Fruit fly (Drosophila melanogaster): ENCODE measurements around the gene Orct.

Orct gene

dm6 chr3R:24263588-24264413 lies 12.3 kb upstream of the Orct start (continued):
- TF ChIP-seq slbo (GFP tag; IDR thresholded peaks at IDR 0.05) (no peak), fu2 (GFP tag; optimal IDR thresholded peaks at IDR 0.05) (no peak), CG2199 (GFP tag; IDR thresholded peaks at IDR 0.05) (no peak), HmgD (GFP tag; optimal IDR thresholded peaks at IDR 0.05) (no peak), CG4820 (GFP tag; optimal IDR thresholded peaks at IDR 0.05) (no peak), tx (GFP tag; optimal IDR thresholded peaks at IDR 0.05) (no peak), stwl (tag; optimal IDR thresholded peaks at IDR 0.05) (no peak), CG12299 (tag; optimal IDR thresholded peaks at IDR 0.05) (no peak), gro (GFP tag; optimal IDR thresholded peaks at IDR 0.05) (no peak), Bdp1 (GFP tag; optimal IDR thresholded peaks at IDR 0.05) (peak; percentile 58), CG30403 (GFP tag; optimal IDR thresholded peaks at IDR 0.05) (no peak), CG32767 (GFP tag; IDR thresholded peaks at IDR 0.05) (no peak), grn (GFP tag; optimal IDR thresholded peaks at IDR 0.05) (no peak), CG32532 (GFP tag; IDR thresholded peaks at IDR 0.05) (no peak), Hr78 (GFP tag; optimal IDR thresholded peaks at IDR 0.05) (no peak), CG17328 (GFP tag; IDR thresholded peaks at IDR 0.05) (no peak), Asciz (GFP tag; optimal IDR thresholded peaks at IDR 0.05) (no peak), ash1 (GFP tag; optimal IDR thresholded peaks at IDR 0.05) (no peak), rib (GFP tag; IDR thresholded peaks at IDR 0.05) (0 out of 2 replicates have a peak, but pooled peaks have one; percentile 35), CG14050 (GFP tag; IDR thresholded peaks at IDR 0.05) (no peak), Optix (GFP tag; IDR thresholded peaks at IDR 0.05) (no peak), ewg (GFP tag; optimal IDR thresholded peaks at IDR 0.05) (peak; percentile 91), chm (GFP tag; IDR thresholded peaks at IDR 0.05) (0 out of 2 replicates have a peak, but pooled peaks have one; percentile 42), HLH54F (GFP tag; optimal IDR thresholded peaks at IDR 0.05) (no peak), da (GFP tag; optimal IDR thresholded peaks at IDR 0.05) (no peak), ems (GFP tag; optimal IDR thresholded peaks at IDR 0.05) (no peak), CG15696 (tag; optimal IDR thresholded peaks at IDR 0.05) (no peak), chif (GFP tag; optimal IDR thresholded peaks at IDR 0.05) (no peak), lov (optimal IDR thresholded peaks at IDR 0.05) (no peak), lov (GFP tag; IDR thresholded peaks at IDR 0.05) (no peak), HmgZ (tag; optimal IDR thresholded peaks at IDR 0.05) (no peak), Camta (GFP tag; optimal IDR thresholded peaks at IDR 0.05) (no peak), CG15479 (GFP tag; optimal IDR thresholded peaks at IDR 0.05) (no peak), usp (GFP tag; optimal IDR thresholded peaks at IDR 0.05) (no peak), gt (GFP tag; IDR thresholded peaks at IDR 0.05) (no peak), Antp (GFP tag; optimal IDR thresholded peaks at IDR 0.05) (no peak), CG8478 (optimal IDR thresholded peaks at IDR 0.05) (no peak), CG7745 (tag; optimal IDR thresholded peaks at IDR 0.05) (no peak), CG15269 (tag; optimal IDR thresholded peaks at IDR 0.05) (no peak), Ptx1 (GFP tag; IDR thresholded peaks at IDR 0.05) (no peak), CG3838 (GFP tag; optimal IDR thresholded peaks at IDR 0.05) (no peak), dimm (GFP tag; IDR thresholded peaks at IDR 0.05) (no peak), ac (GFP tag; optimal IDR thresholded peaks at IDR 0.05) (no peak), CG11398 (GFP tag; optimal IDR thresholded peaks at IDR 0.05) (no peak), Oli (tag; optimal IDR thresholded peaks at IDR 0.05) (no peak), jumu (GFP tag; optimal IDR thresholded peaks at IDR 0.05) (no peak), pros (GFP tag; optimal IDR thresholded peaks at IDR 0.05) (no peak), cwo (GFP tag; optimal IDR thresholded peaks at IDR 0.05) (no peak), az2 (GFP tag; optimal IDR thresholded peaks at IDR 0.05) (no peak), Sox100B (GFP tag; optimal IDR thresholded peaks at IDR 0.05) (no peak), D19A (tag; optimal IDR thresholded peaks at IDR 0.05) (no peak)
